Worm (Caenorhabditis elegans) whole organism, midembryonic: ENCODE measurements around the gene F54D12.8.

Experiments used
- T22C8.4 ChIP-seq: fragments of 200-800 bp; sonication (Bioruptor generic); IDR thresholded peaks from 2 replicates; pipeline ENCODE4 v1.3.6; 2022; ENCODE audit warnings: missing genetic modification characterization, missing compliant biosample characterization
- cog-1 ChIP-seq: sonication (generic microtip); optimal IDR thresholded peaks from 2 replicates; lab custom pipeline; 2016; ENCODE audit warnings: missing genetic modification characterization, missing compliant biosample characterization
- flt-1 ChIP-seq: fragments of 200-800 bp; sonication (Bioruptor generic); IDR thresholded peaks from 2 replicates; pipeline ENCODE4 v1.3.6; 2022; ENCODE audit warnings: missing genetic modification characterization, missing compliant biosample characterization
- klf-2 ChIP-seq: fragments of 200-800 bp; sonication (Bioruptor generic); conservative IDR thresholded peaks from 2 replicates; pipeline ENCODE4 v1.3.6; 2022; ENCODE audit warnings: missing genetic modification reagents, missing genetic modification characterization, missing compliant biosample characterization
- med-1 ChIP-seq: sonication (generic microtip); optimal IDR thresholded peaks from 2 replicates; lab custom pipeline; 2017; ENCODE audit warnings: missing genetic modification characterization, mild to moderate bottlenecking, missing compliant biosample characterization, antibody characterized with exemption, missing genetic modification reagents; ENCODE audit not compliant: insufficient read depth
- ref-1 ChIP-seq: fragments of 200-800 bp; sonication (Bioruptor generic); conservative IDR thresholded peaks from 2 replicates; pipeline ENCODE4 v1.3.6; 2022; ENCODE audit warnings: missing genetic modification reagents, missing genetic modification characterization, missing compliant biosample characterization
- tab-1 ChIP-seq: fragments of 200-800 bp; sonication (Bioruptor generic); IDR thresholded peaks from 2 replicates; pipeline ENCODE4 v1.3.6; 2022; ENCODE audit warnings: missing genetic modification characterization, missing compliant biosample characterization
- ztf-23 ChIP-seq: fragments of 200-800 bp; sonication (Bioruptor generic); IDR thresholded peaks from 2 replicates; pipeline ENCODE4 v1.3.6; 2022; ENCODE audit warnings: missing genetic modification reagents, missing genetic modification characterization, missing compliant biosample characterization
- ztf-29 ChIP-seq: fragments of 200-800 bp; sonication (Bioruptor generic); IDR thresholded peaks from 2 replicates; pipeline ENCODE4 v1.3.6; 2022; ENCODE audit warnings: missing genetic modification reagents, missing genetic modification characterization, missing compliant biosample characterization

F54D12.8 gene

DNA sequence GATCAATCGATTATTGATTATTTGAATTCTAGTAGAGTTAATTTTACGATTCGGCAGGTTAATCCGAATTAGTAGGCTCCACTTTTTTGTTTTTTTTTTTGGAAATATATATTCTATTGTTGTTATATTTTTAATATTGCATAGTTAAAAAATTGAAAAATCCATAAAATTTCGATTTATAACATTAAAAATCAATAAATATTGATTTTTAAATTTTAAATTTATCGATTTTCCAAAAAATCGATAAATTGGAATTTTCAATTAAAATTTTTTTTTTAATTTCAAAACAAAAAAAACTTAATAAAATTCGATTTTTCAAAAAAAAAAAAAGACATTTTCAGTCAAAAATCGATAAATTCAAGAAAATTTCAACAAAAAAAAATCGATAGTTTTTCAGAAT is 22.2 kb upstream of the F54D12.8 start:
- TF ChIP-seq med-1 (GFP tag; lab: Kevin White, UChicago) (no peak), T22C8.4 (GFP tag; lab: Robert Waterston, UW) (peak; percentile 35; the same call in 1 of the 2 replicates), klf-2 (GFP tag; lab: Robert Waterston, UW) (no peak), tab-1 (no peak), flt-1 (GFP tag; lab: Robert Waterston, UW) (no peak), ztf-23 (GFP tag; lab: Robert Waterston, UW) (no peak), ztf-29 (GFP tag; lab: Robert Waterston, UW) (no peak), cog-1 (no peak)

DNA sequence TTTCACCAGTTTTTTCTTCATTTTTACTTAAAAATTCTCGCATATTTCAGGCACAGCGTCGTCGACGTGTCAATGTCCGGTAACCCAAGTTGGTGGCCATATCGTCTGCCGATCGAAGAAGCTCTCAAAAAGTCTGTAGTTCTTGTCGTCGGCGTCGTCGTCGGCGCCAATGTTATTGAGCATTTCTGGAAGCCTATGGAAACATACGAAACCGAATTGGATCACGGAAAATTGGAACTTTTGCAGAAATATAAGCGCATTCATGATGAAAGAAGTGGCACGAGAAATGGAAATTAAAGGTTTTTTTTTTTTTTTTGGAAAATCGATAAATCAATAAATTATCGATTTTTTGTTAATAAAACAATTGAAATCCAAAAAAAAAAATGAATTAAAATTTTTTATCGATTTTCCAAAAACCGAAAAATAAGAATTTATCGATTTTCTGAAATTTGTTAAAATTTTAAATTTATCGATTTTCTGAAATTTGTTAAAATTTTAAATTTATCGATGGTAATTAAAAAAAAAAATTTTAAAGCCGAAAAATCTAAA is 14.6 kb upstream of the F54D12.8 start, which contains the start of gene alkb-1:
Gene alkb-1 (plus strand): TSS at position 51 of the 549 bp plus-strand sequence.
- TF ChIP-seq T22C8.4 (GFP tag; lab: Robert Waterston, UW) = peak; percentile 45; the same call in 1 of the 2 replicates
- TF ChIP-seq tab-1 = no peak

DNA sequence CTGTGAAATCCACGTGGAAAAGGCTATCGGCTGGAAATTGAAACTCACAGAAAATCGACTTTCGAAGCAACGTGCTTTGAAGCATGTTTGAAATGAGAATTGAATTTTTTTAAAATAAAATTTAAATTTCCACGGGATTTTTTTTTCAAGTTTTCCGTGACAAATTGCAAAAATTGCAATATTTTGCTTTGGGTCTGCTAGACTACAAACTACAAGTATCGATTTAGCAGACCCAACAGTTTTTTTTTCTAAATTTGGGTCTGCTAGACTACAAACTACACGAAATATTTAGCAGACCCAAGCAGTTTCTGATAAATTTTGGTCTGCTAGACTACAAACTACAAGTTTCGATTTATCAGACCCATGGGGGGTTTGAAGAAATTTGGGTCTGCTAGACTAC is 13.5 kb upstream of the F54D12.8 start, which contains the start of gene Y51H7C.9:
Gene Y51H7C.9 (minus strand): TSS at position 101 of the 400 bp plus-strand sequence.
- TF ChIP-seq klf-2 (GFP tag; lab: Robert Waterston, UW) (no peak), ztf-29 (GFP tag; lab: Robert Waterston, UW) (no peak), med-1 (GFP tag; lab: Kevin White, UChicago) (no peak), ztf-23 (GFP tag; lab: Robert Waterston, UW) (no peak), T22C8.4 (GFP tag; lab: Robert Waterston, UW) (no peak), ref-1 (GFP tag; lab: Robert Waterston, UW) (no peak), cog-1 (no peak), flt-1 (GFP tag; lab: Robert Waterston, UW) (no peak), tab-1 (no peak)

DNA sequence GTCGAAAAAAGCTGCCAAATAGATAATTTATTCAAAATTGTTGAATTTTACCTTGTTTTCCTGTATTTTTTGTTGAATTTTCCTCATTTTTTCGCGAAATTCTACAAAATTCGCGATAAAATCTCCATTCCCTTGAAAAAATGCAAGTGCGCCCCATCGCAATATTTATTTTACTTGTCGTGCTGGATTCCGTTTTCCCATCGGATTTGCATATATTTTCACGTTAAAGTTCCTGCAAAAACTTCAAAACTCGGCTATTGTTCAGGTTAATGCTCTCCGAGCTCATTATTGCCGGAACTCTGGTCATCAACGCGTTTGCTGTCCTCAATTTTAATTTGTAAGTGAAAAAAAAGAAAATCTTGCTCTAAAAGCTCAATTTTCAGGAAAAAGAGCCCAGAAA is 5.2 kb upstream of the F54D12.8 start, which contains the start of the genes Y51H7C.41 and cogc-4:
Gene Y51H7C.41 (plus strand): TSS at position 266 of the 400 bp plus-strand sequence.
Gene cogc-4 (plus strand): TSS at position 386 of the 400 bp plus-strand sequence.
- TF ChIP-seq cog-1 = no peak
- no peak for TF ChIP-seq ztf-23 (GFP tag; lab: Robert Waterston, UW)
- no peak for TF ChIP-seq flt-1 (GFP tag; lab: Robert Waterston, UW)
- TF ChIP-seq ztf-29 (GFP tag; lab: Robert Waterston, UW) = no peak
- no peak for TF ChIP-seq T22C8.4 (GFP tag; lab: Robert Waterston, UW)
- TF ChIP-seq ref-1 (GFP tag; lab: Robert Waterston, UW) = no peak
- no peak for TF ChIP-seq klf-2 (GFP tag; lab: Robert Waterston, UW)
- TF ChIP-seq med-1 (GFP tag; lab: Kevin White, UChicago) = no peak
- no peak for TF ChIP-seq tab-1

DNA sequence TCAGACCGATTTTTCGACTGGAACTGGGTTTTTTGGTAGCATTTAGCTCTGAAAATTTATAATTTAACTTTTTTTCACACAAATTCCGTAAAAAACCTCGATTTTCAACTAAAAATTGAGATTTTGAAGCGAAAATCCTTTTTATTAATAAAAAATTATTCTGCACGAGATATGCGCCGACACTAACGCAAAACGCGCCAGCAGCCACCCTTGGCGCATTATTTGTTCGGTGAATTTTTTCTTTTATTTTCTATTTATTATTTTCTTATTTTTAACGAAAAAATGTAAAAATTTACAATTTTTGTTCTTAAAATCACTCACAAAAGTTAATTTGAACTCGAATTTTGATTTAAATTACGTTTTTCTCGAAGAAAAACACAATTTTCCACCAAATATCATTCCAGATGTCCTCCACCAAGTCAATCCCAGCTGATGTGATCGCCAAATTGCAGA is 4.4 kb upstream of the F54D12.8 start, which contains the start of gene Y51H7C.7:
Gene Y51H7C.7 (plus strand): TSS at position 403 of the 453 bp plus-strand sequence.
- TF ChIP-seq med-1 (GFP tag; lab: Kevin White, UChicago) (no peak), flt-1 (GFP tag; lab: Robert Waterston, UW) (no peak), ref-1 (GFP tag; lab: Robert Waterston, UW) (no peak), ztf-29 (GFP tag; lab: Robert Waterston, UW) (no peak)

DNA sequence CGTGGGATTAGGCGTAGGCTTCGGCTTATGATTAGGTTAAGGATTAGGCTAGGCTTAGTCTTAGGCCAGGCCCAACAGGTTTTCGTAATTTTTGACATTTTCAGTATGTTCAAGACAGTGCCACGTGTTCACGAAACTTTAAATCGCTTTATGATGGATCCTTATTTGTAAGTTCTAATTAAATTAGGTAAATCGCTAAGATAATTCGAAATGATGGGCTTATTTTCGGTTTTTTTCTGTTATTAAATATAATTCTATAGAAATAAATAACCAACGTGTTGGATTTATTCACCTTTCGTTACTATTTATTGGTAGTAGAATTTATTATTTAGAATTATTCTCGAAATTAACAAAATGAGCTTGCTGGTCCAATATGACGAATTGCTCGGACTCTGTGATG is 3.6 kb upstream of the F54D12.8 start, which contains the start of gene Y51H7C.8:
Gene Y51H7C.8 (plus strand): TSS at position 301 of the 400 bp plus-strand sequence.
- TF ChIP-seq tab-1 (no peak), klf-2 (GFP tag; lab: Robert Waterston, UW) (no peak), ztf-23 (GFP tag; lab: Robert Waterston, UW) (no peak), T22C8.4 (GFP tag; lab: Robert Waterston, UW) (no peak), flt-1 (GFP tag; lab: Robert Waterston, UW) (no peak), ztf-29 (GFP tag; lab: Robert Waterston, UW) (no peak), ref-1 (GFP tag; lab: Robert Waterston, UW) (no peak), cog-1 (no peak), med-1 (GFP tag; lab: Kevin White, UChicago) (no peak)

DNA sequence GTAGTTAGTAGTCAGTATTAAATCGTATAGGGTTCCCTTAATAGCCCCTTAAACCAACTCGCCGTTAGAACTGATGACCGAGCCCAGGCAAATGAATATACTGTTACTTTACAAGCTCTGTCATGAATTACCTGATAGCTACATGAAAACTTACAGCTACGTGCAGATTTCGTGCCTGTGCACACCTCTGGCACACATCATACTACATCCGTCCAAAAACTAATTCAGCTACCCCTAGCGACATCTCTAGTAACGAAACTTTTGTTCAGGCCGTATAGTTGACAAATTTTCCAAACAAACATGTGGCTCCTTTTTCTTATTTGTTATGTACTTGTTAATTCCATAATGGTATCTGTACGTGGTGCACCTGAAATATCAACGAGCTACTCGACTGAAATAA is 2.3 kb upstream of the F54D12.8 start, which contains the start of gene F54D12.1:
Gene F54D12.1 (plus strand): TSS at position 301 of the 400 bp plus-strand sequence.
- TF ChIP-seq cog-1 = no peak
- no peak for TF ChIP-seq med-1 (GFP tag; lab: Kevin White, UChicago)
- no peak for TF ChIP-seq klf-2 (GFP tag; lab: Robert Waterston, UW)
- TF ChIP-seq tab-1 = no peak
- no peak for TF ChIP-seq ztf-23 (GFP tag; lab: Robert Waterston, UW)
- TF ChIP-seq flt-1 (GFP tag; lab: Robert Waterston, UW) = no peak
- TF ChIP-seq ref-1 (GFP tag; lab: Robert Waterston, UW) = no peak
- TF ChIP-seq ztf-29 (GFP tag; lab: Robert Waterston, UW) = no peak
- TF ChIP-seq T22C8.4 (GFP tag; lab: Robert Waterston, UW) = no peak

DNA sequence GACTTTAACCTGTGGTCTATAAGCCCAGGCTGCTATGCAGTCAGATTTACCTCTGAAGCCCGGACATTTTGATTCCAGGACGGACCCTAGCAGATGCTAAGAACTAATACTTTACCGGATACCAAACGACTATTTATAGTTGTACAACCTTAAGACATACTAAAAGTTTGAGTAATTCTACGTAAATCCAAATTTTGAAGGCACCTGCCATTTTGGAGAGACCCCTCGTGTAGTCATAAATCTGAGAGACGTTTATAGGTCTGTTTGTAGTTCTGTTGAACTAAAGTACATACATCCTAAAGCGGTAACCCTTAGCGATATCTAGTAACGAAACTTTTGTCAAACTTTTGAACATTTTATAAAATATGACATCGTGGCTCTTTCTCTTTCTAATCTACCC is 558 bp upstream of the F54D12.8 start, which contains the start of gene F54D12.2:
Gene F54D12.2 (plus strand): TSS at position 301 of the 400 bp plus-strand sequence.
- TF ChIP-seq ztf-23 (GFP tag; lab: Robert Waterston, UW) (no peak), T22C8.4 (GFP tag; lab: Robert Waterston, UW) (no peak), klf-2 (GFP tag; lab: Robert Waterston, UW) (no peak), ztf-29 (GFP tag; lab: Robert Waterston, UW) (no peak), flt-1 (GFP tag; lab: Robert Waterston, UW) (no peak)

DNA sequence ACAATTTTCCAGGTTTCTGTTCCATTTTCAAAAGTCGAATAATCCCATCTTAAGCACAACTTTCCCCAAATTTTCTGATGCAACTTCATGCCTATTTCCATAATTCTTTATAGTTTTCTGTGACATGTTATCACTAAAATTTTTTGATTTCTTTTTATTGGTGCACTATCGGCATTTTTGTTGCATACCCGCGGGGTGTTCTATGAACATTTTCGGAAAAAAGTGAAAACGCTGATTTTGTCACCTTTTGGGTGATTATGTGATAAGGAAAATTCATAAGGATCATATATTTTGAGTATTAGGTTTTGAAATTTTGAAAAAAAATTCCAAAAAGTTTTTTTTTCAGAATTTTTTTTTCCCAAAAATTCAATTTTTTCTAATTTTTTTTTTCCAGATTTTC is 11.4 kb downstream of the F54D12.8 start, which contains the start of gene aat-7:
Gene aat-7 (plus strand): TSS at position 393 of the 400 bp plus-strand sequence.
- TF ChIP-seq flt-1 (GFP tag; lab: Robert Waterston, UW) = no peak
- no peak for TF ChIP-seq ztf-29 (GFP tag; lab: Robert Waterston, UW)
- no peak for TF ChIP-seq ztf-23 (GFP tag; lab: Robert Waterston, UW)
- no peak for TF ChIP-seq tab-1
- TF ChIP-seq cog-1 = no peak
- no peak for TF ChIP-seq klf-2 (GFP tag; lab: Robert Waterston, UW)
- no peak for TF ChIP-seq med-1 (GFP tag; lab: Kevin White, UChicago)
- TF ChIP-seq T22C8.4 (GFP tag; lab: Robert Waterston, UW) = no peak
- TF ChIP-seq ref-1 (GFP tag; lab: Robert Waterston, UW) = no peak
